Worm (Caenorhabditis elegans): Measurements from ENCODE around the gene ZK792.7.

Gene ZK792.7

ce11 chrIV:11717094-11717876, 23.0 kb downstream of the ZK792.7 start:
- TF ChIP-seq ztf-23 (GFP tag; IDR thresholded peaks at IDR 0.05) (no peak), ztf-29 (GFP tag; IDR thresholded peaks at IDR 0.05) (no peak), med-1 (GFP tag; optimal IDR thresholded peaks at IDR 0.05; ENCODE audit: insufficient read depth) (no peak), T22C8.4 (GFP tag; IDR thresholded peaks at IDR 0.05) (no peak), klf-2 (GFP tag; conservative IDR thresholded peaks at IDR 0.05) (no peak), cog-1 (tag; optimal IDR thresholded peaks at IDR 0.05) (no peak), flt-1 (GFP tag; IDR thresholded peaks at IDR 0.05) (no peak), tab-1 (GFP tag; IDR thresholded peaks at IDR 0.05) (no peak), ref-1 (GFP tag; conservative IDR thresholded peaks at IDR 0.05) (no peak)

ce11 chrIV:11718653-11719052, 24.4 kb downstream of the ZK792.7 start:
- TF ChIP-seq ref-1 (GFP tag; conservative IDR thresholded peaks at IDR 0.05) (no peak), T22C8.4 (GFP tag; IDR thresholded peaks at IDR 0.05) (no peak)

ce11 chrIV:11721878-11722277, 27.6 kb downstream of the ZK792.7 start:
- TF ChIP-seq T22C8.4 (GFP tag; IDR thresholded peaks at IDR 0.05) (no peak), ref-1 (GFP tag; conservative IDR thresholded peaks at IDR 0.05) (no peak), tab-1 (GFP tag; IDR thresholded peaks at IDR 0.05) (no peak), ztf-29 (GFP tag; IDR thresholded peaks at IDR 0.05) (no peak), klf-2 (GFP tag; conservative IDR thresholded peaks at IDR 0.05) (no peak), flt-1 (GFP tag; IDR thresholded peaks at IDR 0.05) (no peak), med-1 (GFP tag; optimal IDR thresholded peaks at IDR 0.05; ENCODE audit: insufficient read depth) (no peak), ztf-23 (GFP tag; IDR thresholded peaks at IDR 0.05) (no peak), cog-1 (tag; optimal IDR thresholded peaks at IDR 0.05) (no peak)

- TF ChIP-seq ref-1 (GFP tag; conservative IDR thresholded peaks at IDR 0.05) (no peak), klf-2 (GFP tag; conservative IDR thresholded peaks at IDR 0.05) (no peak), T22C8.4 (GFP tag; IDR thresholded peaks at IDR 0.05) (no peak), ztf-23 (GFP tag; IDR thresholded peaks at IDR 0.05) (no peak), tab-1 (GFP tag; IDR thresholded peaks at IDR 0.05) (no peak), flt-1 (GFP tag; IDR thresholded peaks at IDR 0.05) (no peak), med-1 (GFP tag; optimal IDR thresholded peaks at IDR 0.05; ENCODE audit: insufficient read depth) (no peak), cog-1 (tag; optimal IDR thresholded peaks at IDR 0.05) (no peak), ztf-29 (GFP tag; IDR thresholded peaks at IDR 0.05) (no peak)
These were observed 29.0 kb downstream of the ZK792.7 start for ce11 chrIV:11723255-11723654.

ce11 chrIV:11735025-11735424, 40.8 kb downstream of the ZK792.7 start, which contains the start of gene K01A6.6:
Gene K01A6.6, plus strand, starts transcription at chrIV:11735325.
- no peak for TF ChIP-seq cog-1 (tag; optimal IDR thresholded peaks at IDR 0.05)
- TF ChIP-seq ztf-29 (GFP tag; IDR thresholded peaks at IDR 0.05): no peak
- no peak for TF ChIP-seq med-1 (GFP tag; optimal IDR thresholded peaks at IDR 0.05; ENCODE audit: insufficient read depth)
- TF ChIP-seq ztf-23 (GFP tag; IDR thresholded peaks at IDR 0.05): no peak
- no peak for TF ChIP-seq klf-2 (GFP tag; conservative IDR thresholded peaks at IDR 0.05)
- no peak for TF ChIP-seq tab-1 (GFP tag; IDR thresholded peaks at IDR 0.05)
- TF ChIP-seq T22C8.4 (GFP tag; IDR thresholded peaks at IDR 0.05): no peak
- TF ChIP-seq flt-1 (GFP tag; IDR thresholded peaks at IDR 0.05): no peak
- TF ChIP-seq ref-1 (GFP tag; conservative IDR thresholded peaks at IDR 0.05): no peak

DNA sequence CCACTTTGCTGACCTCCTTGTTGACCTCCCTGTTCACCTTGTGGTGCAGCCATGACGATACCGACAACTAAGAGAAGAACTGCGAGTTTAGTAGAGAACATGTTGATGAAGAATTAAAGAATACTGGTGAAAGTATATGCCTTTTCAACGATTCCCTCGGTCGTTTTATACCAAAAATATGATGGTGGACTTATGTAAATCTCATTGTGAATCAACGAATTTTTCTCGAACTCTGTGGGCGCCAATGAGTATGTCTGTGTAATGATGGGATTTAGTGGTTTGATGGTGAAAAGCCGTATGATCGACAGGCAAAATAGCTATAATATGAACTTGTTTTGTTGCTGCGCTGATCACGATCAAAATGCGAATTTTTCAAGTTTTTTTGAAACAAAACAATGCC, 43.0 kb downstream of the ZK792.7 start, which contains the start of gene K01A6.8:
Gene K01A6.8 (minus strand): TSS at position 101 of the 400 bp plus-strand sequence.
- TF ChIP-seq tab-1 (GFP tag; IDR thresholded peaks at IDR 0.05): no peak
- no peak for TF ChIP-seq T22C8.4 (GFP tag; IDR thresholded peaks at IDR 0.05)
- TF ChIP-seq cog-1 (tag; optimal IDR thresholded peaks at IDR 0.05): no peak
- no peak for TF ChIP-seq med-1 (GFP tag; optimal IDR thresholded peaks at IDR 0.05; ENCODE audit: insufficient read depth)
- TF ChIP-seq ref-1 (GFP tag; conservative IDR thresholded peaks at IDR 0.05): no peak
- TF ChIP-seq ztf-23 (GFP tag; IDR thresholded peaks at IDR 0.05): no peak
- no peak for TF ChIP-seq flt-1 (GFP tag; IDR thresholded peaks at IDR 0.05)
- no peak for TF ChIP-seq ztf-29 (GFP tag; IDR thresholded peaks at IDR 0.05)
- TF ChIP-seq klf-2 (GFP tag; conservative IDR thresholded peaks at IDR 0.05): no peak

DNA sequence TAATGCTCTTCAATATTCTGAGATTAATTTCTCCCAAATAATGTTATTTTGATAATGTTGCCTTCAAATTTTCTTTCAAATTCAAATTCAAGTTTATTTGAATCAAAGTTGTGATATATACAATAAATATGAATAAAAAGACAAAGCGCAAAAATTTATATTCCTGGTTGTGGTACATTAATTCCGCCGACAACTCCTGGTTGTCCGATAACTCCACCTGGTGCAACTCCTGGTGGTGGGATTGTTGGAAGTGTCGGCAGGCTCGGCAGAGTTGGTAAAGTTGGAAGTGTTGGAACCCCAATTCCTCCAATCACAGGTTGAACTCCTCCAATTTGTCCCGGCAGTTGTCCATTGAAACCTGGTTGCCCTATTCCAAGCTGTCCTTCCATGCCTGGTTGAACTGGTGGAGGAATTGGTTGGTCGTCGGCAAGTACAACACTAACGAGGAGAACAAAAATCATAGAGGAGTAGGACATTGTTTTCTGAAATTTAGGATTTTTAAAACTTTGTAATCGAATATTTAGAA, 43.9 kb downstream of the ZK792.7 start, which contains the start of gene K01A6.7:
Gene K01A6.7 (minus strand): TSS at position 476 of the 526 bp plus-strand sequence.
- TF ChIP-seq klf-2 (GFP tag; conservative IDR thresholded peaks at IDR 0.05) (no peak), flt-1 (GFP tag; IDR thresholded peaks at IDR 0.05) (no peak), T22C8.4 (GFP tag; IDR thresholded peaks at IDR 0.05) (no peak), tab-1 (GFP tag; IDR thresholded peaks at IDR 0.05) (no peak), ztf-29 (GFP tag; IDR thresholded peaks at IDR 0.05) (no peak), cog-1 (tag; optimal IDR thresholded peaks at IDR 0.05) (no peak), ztf-23 (GFP tag; IDR thresholded peaks at IDR 0.05) (no peak), med-1 (GFP tag; optimal IDR thresholded peaks at IDR 0.05; ENCODE audit: insufficient read depth) (no peak), ref-1 (GFP tag; conservative IDR thresholded peaks at IDR 0.05) (no peak)

DNA sequence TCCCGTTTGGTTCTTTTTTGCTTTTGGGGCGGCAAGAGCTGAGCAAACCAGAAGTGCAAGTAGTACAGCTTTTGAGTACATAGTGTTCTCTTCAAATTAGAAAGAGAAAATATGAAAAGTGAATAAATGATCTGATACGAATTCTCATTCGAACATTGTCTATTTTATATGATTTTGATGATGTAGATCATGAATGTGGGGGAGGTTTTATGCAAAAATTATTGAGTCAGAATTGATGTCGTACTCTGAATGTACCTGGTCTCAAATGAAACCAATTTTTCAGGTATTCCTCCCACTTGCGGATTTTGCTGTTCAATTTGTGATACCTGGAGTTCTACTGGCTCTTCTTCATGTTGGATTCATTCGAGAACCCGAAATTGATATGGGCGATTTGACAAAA, 46.0 kb downstream of the ZK792.7 start, which contains the start of gene K01A6.4:
Gene K01A6.4 (minus strand): TSS at position 101 of the 400 bp plus-strand sequence.
- TF ChIP-seq klf-2 (GFP tag; conservative IDR thresholded peaks at IDR 0.05) (no peak), ztf-29 (GFP tag; IDR thresholded peaks at IDR 0.05) (no peak), cog-1 (tag; optimal IDR thresholded peaks at IDR 0.05) (no peak), ref-1 (GFP tag; conservative IDR thresholded peaks at IDR 0.05) (no peak), med-1 (GFP tag; optimal IDR thresholded peaks at IDR 0.05; ENCODE audit: insufficient read depth) (no peak), ztf-23 (GFP tag; IDR thresholded peaks at IDR 0.05) (no peak)

DNA sequence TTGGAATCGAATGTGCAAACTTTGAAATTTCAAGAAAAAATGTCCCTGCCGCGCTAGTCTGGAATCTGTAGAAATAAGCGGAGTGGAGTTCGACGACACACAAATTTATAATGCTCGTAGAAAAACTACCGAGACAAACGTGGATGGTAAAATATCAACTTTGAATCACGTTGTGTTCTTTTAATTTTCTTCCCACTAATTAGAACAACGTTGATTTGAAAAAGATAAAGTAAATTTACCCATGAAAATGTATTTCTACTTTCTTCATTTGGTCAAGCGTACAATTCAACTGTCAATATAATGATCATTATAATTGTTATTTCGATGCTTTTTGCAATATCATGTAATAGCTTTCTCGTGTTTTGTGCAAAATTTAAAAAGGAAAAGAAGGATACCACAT, 48.2 kb downstream of the ZK792.7 start, which contains the start of gene K01A6.5:
Gene K01A6.5 (plus strand): TSS at position 301 of the 400 bp plus-strand sequence.
- no peak for TF ChIP-seq cog-1 (tag; optimal IDR thresholded peaks at IDR 0.05)
- TF ChIP-seq flt-1 (GFP tag; IDR thresholded peaks at IDR 0.05): no peak
- TF ChIP-seq ref-1 (GFP tag; conservative IDR thresholded peaks at IDR 0.05): no peak
- TF ChIP-seq med-1 (GFP tag; optimal IDR thresholded peaks at IDR 0.05; ENCODE audit: insufficient read depth): no peak
- no peak for TF ChIP-seq ztf-29 (GFP tag; IDR thresholded peaks at IDR 0.05)
- TF ChIP-seq T22C8.4 (GFP tag; IDR thresholded peaks at IDR 0.05): no peak
- TF ChIP-seq tab-1 (GFP tag; IDR thresholded peaks at IDR 0.05): no peak
- TF ChIP-seq klf-2 (GFP tag; conservative IDR thresholded peaks at IDR 0.05): no peak
- TF ChIP-seq ztf-23 (GFP tag; IDR thresholded peaks at IDR 0.05): no peak
